Worm (Caenorhabditis elegans) whole organism, L4/young adult: Measurements from ENCODE around the gene R08A2.5.

Experiments
- W03F9.2 ChIP-seq: fragments of 150-350 bp; optimal IDR thresholded peaks from 2 replicates; lab custom pipeline; 2014; ENCODE audit warnings: missing biosample characterization, missing genetic modification characterization
- dao-5 ChIP-seq: sonication (generic microtip); optimal IDR thresholded peaks from 2 replicates; lab custom pipeline; 2016; ENCODE audit warnings: missing genotype, missing genetic modification characterization, moderate library complexity, missing compliant biosample characterization
- him-1 ChIP-seq: sonication (generic microtip); optimal IDR thresholded peaks from 2 replicates; lab custom pipeline; 2016; ENCODE audit warnings: missing genotype, missing genetic modification reagents, missing genetic modification characterization, missing compliant biosample characterization

- TF ChIP-seq W03F9.2: no peak
- no peak for TF ChIP-seq dao-5 (tag; lab: Kevin White, UChicago)
- no peak for TF ChIP-seq him-1 (tag; lab: Kevin White, UChicago)
Observed at ce11 chrV:14683926-14684325, 28.5 kb upstream of the R08A2.5 start.
